Worm (Caenorhabditis elegans) whole organism, late embryonic: ENCODE results near the gene unc-16.
A peak's percentile ranks its signal among the peaks of the same experiment; 100 is the strongest.

Experiments
- C08G9.2 ChIP-seq: sonication (generic microtip); optimal IDR thresholded peaks from 2 replicates; lab custom pipeline; 2016; ENCODE audit warnings: mild to moderate bottlenecking, missing genetic modification characterization, moderate library complexity, missing compliant biosample characterization
- C38D4.7 ChIP-seq: fragments of 200-800 bp; sonication (Bioruptor generic); optimal IDR thresholded peaks from 2 replicates; lab custom pipeline; 2018; ENCODE audit warnings: mild to moderate bottlenecking, missing genetic modification characterization, moderate library complexity, missing compliant biosample characterization
- K09A11.1 ChIP-seq: sonication (generic microtip); optimal IDR thresholded peaks from 2 replicates; lab custom pipeline; 2017; ENCODE audit warnings: antibody characterized with exemption, mild to moderate bottlenecking, missing genetic modification characterization, missing compliant biosample characterization; ENCODE audit not compliant: insufficient read depth
- T23F11.4 ChIP-seq: fragments of 200-800 bp; sonication (Bioruptor generic); optimal IDR thresholded peaks from 2 replicates; lab custom pipeline; 2018; ENCODE audit warnings: mild to moderate bottlenecking, missing genetic modification characterization, missing compliant biosample characterization
- Y22D7AL.16 ChIP-seq: sonication (generic microtip); optimal IDR thresholded peaks from 2 replicates; lab custom pipeline; 2016; ENCODE audit warnings: missing genetic modification characterization, missing compliant biosample characterization
- ahr-1 ChIP-seq: sonication (generic microtip); optimal IDR thresholded peaks from 2 replicates; lab custom pipeline; 2016; ENCODE audit warnings: missing genetic modification characterization, missing compliant biosample characterization
- ceh-18 ChIP-seq: sonication (generic microtip); optimal IDR thresholded peaks from 2 replicates; lab custom pipeline; 2016; ENCODE audit warnings: missing genetic modification characterization, missing compliant biosample characterization
- ceh-19 ChIP-seq: fragments of 200-800 bp; sonication (Bioruptor generic); optimal IDR thresholded peaks from 2 replicates; lab custom pipeline; 2018; ENCODE audit warnings: mild to moderate bottlenecking, missing genetic modification characterization, missing compliant biosample characterization
- ceh-2 ChIP-seq: sonication (generic microtip); optimal IDR thresholded peaks from 2 replicates; lab custom pipeline; 2016; ENCODE audit warnings: missing genotype, missing genetic modification characterization, missing compliant biosample characterization
- ceh-24 ChIP-seq: sonication (generic microtip); optimal IDR thresholded peaks from 2 replicates; lab custom pipeline; 2016; ENCODE audit warnings: mild to moderate bottlenecking, missing genetic modification characterization, missing compliant biosample characterization
- ceh-30 ChIP-seq: fragments of 150-350 bp; optimal IDR thresholded peaks from 2 replicates; lab custom pipeline; 2014; ENCODE audit warnings: missing biosample characterization, missing genetic modification characterization
- ceh-31 ChIP-seq: sonication (generic microtip); optimal IDR thresholded peaks from 2 replicates; lab custom pipeline; 2016; ENCODE audit warnings: missing genetic modification characterization, missing compliant biosample characterization
- ceh-34 ChIP-seq: sonication (generic microtip); optimal IDR thresholded peaks from 2 replicates; lab custom pipeline; 2016; ENCODE audit warnings: mild to moderate bottlenecking, missing genetic modification characterization, missing compliant biosample characterization
- ceh-45 ChIP-seq: fragments of 200-800 bp; sonication (Bioruptor generic); IDR thresholded peaks from 2 replicates; pipeline ENCODE4 v1.3.6; 2022; ENCODE audit warnings: missing genetic modification reagents, missing genetic modification characterization, missing compliant biosample characterization
- dmd-4 ChIP-seq: sonication (generic microtip); optimal IDR thresholded peaks from 2 replicates; lab custom pipeline; 2016; ENCODE audit warnings: borderline replicate concordance, missing genetic modification characterization, missing compliant biosample characterization
- dve-1 ChIP-seq: sonication (generic microtip); optimal IDR thresholded peaks from 2 replicates; lab custom pipeline; 2017; ENCODE audit warnings: antibody characterized with exemption, mild to moderate bottlenecking, missing genetic modification characterization, missing compliant biosample characterization
- elt-4 ChIP-seq: sonication (generic microtip); optimal IDR thresholded peaks from 2 replicates; lab custom pipeline; 2016; ENCODE audit warnings: missing genetic modification characterization, missing compliant biosample characterization
- eyg-1 ChIP-seq: sonication (generic microtip); optimal IDR thresholded peaks from 2 replicates; lab custom pipeline; 2016; ENCODE audit warnings: missing genotype, missing genetic modification characterization, missing compliant biosample characterization
- fkh-6 ChIP-seq: sonication (generic microtip); optimal IDR thresholded peaks from 2 replicates; lab custom pipeline; 2016; ENCODE audit warnings: missing genetic modification characterization, missing compliant biosample characterization
- hlh-13 ChIP-seq: fragments of 200-800 bp; sonication (Bioruptor generic); optimal IDR thresholded peaks from 2 replicates; lab custom pipeline; 2018; ENCODE audit warnings: mild to moderate bottlenecking, missing genetic modification characterization, missing compliant biosample characterization
- hlh-6 ChIP-seq: sonication (generic microtip); optimal IDR thresholded peaks from 2 replicates; lab custom pipeline; 2016; ENCODE audit warnings: missing genotype, missing genetic modification characterization, missing compliant biosample characterization
- lim-6 ChIP-seq: sonication (generic microtip); optimal IDR thresholded peaks from 2 replicates; lab custom pipeline; 2016; ENCODE audit warnings: missing genetic modification characterization, missing compliant biosample characterization
- lin-11 ChIP-seq: fragments of 200-800 bp; sonication (Bioruptor generic); optimal IDR thresholded peaks from 2 replicates; lab custom pipeline; 2018; ENCODE audit warnings: mild to moderate bottlenecking, missing genetic modification characterization, missing compliant biosample characterization
- madf-2 ChIP-seq: sonication (generic microtip); optimal IDR thresholded peaks from 2 replicates; lab custom pipeline; 2017; ENCODE audit warnings: missing genetic modification characterization, missing compliant biosample characterization
- nfya-1 ChIP-seq: sonication (generic microtip); optimal IDR thresholded peaks from 2 replicates; lab custom pipeline; 2017; ENCODE audit warnings: missing genetic modification characterization, mild to moderate bottlenecking, missing compliant biosample characterization, antibody characterized with exemption, moderate library complexity
- nhr-11 ChIP-seq: fragments of 150-350 bp; optimal IDR thresholded peaks from 2 replicates; lab custom pipeline; 2014; ENCODE audit warnings: missing biosample characterization, missing genetic modification characterization
- nhr-232 ChIP-seq: sonication (generic microtip); optimal IDR thresholded peaks from 2 replicates; lab custom pipeline; 2016; ENCODE audit warnings: missing genetic modification characterization, missing compliant biosample characterization
- npax-4 ChIP-seq: sonication (generic microtip); optimal IDR thresholded peaks from 2 replicates; lab custom pipeline; 2016; ENCODE audit warnings: missing genetic modification characterization, missing compliant biosample characterization
- odd-2 ChIP-seq: sonication (generic microtip); optimal IDR thresholded peaks from 2 replicates; lab custom pipeline; 2017; ENCODE audit warnings: antibody characterized with exemption, mild to moderate bottlenecking, missing genetic modification characterization, missing compliant biosample characterization
- pat-9 ChIP-seq: fragments of 200-800 bp; sonication (Bioruptor generic); optimal IDR thresholded peaks from 2 replicates; lab custom pipeline; 2018; ENCODE audit warnings: mild to moderate bottlenecking, missing genetic modification characterization, moderate library complexity, missing compliant biosample characterization
- pax-1 ChIP-seq: fragments of 150-350 bp; optimal IDR thresholded peaks from 2 replicates; lab custom pipeline; 2014; ENCODE audit warnings: missing biosample characterization, missing genetic modification characterization
- pha-2 ChIP-seq: sonication (generic microtip); optimal IDR thresholded peaks from 2 replicates; lab custom pipeline; 2017; ENCODE audit warnings: mild to moderate bottlenecking, missing genetic modification characterization, missing compliant biosample characterization
- pqm-1 ChIP-seq: sonication (generic microtip); optimal IDR thresholded peaks from 2 replicates; lab custom pipeline; 2016; ENCODE audit warnings: missing genetic modification characterization, missing compliant biosample characterization
- pros-1 ChIP-seq: fragments of 150-350 bp; optimal IDR thresholded peaks from 2 replicates; lab custom pipeline; 2014; ENCODE audit warnings: missing biosample characterization, missing genetic modification reagents, missing genetic modification characterization
- tbx-2 ChIP-seq: sonication (generic microtip); optimal IDR thresholded peaks from 2 replicates; lab custom pipeline; 2016; ENCODE audit warnings: missing genetic modification characterization, missing compliant biosample characterization
- tbx-7 ChIP-seq: sonication (generic microtip); optimal IDR thresholded peaks from 2 replicates; lab custom pipeline; 2016; ENCODE audit warnings: missing genotype, missing genetic modification characterization, missing compliant biosample characterization
- unc-42 ChIP-seq: sonication (generic microtip); optimal IDR thresholded peaks from 2 replicates; lab custom pipeline; 2016; ENCODE audit warnings: missing genotype, missing genetic modification characterization, missing compliant biosample characterization
- unc-86 ChIP-seq: sonication (generic microtip); optimal IDR thresholded peaks from 2 replicates; lab custom pipeline; 2016; ENCODE audit warnings: missing genetic modification characterization, missing compliant biosample characterization

The unc-16 gene

ce11 chrIII:9509764-9510370, 36.2 kb upstream of the unc-16 start:
- no peak for TF ChIP-seq lim-6 (tag; lab: Kevin White, UChicago)
- TF ChIP-seq ceh-24 (tag; lab: Kevin White, UChicago), result no peak
- TF ChIP-seq ceh-19 (GFP tag; lab: Kevin White, UChicago), result no peak
- peak; percentile 11 for TF ChIP-seq ceh-34
- no peak for TF ChIP-seq pqm-1
- no peak for TF ChIP-seq pros-1 (tag; lab: Kevin White, UChicago)
- peak; percentile 81 for TF ChIP-seq unc-42 (tag; lab: Kevin White, UChicago)
- TF ChIP-seq dve-1, result no peak

- TF ChIP-seq lim-6 (tag; lab: Kevin White, UChicago) (no peak), ceh-2 (tag; lab: Kevin White, UChicago) (no peak), ceh-31 (tag; lab: Kevin White, UChicago) (no peak), nhr-232 (no peak), hlh-6 (tag; lab: Kevin White, UChicago) (no peak), C38D4.7 (GFP tag; lab: Kevin White, UChicago) (no peak)
These were observed 35.0 kb upstream of the unc-16 start, which contains the start of gene F55H2.5 for ce11 chrIII:9511055-9511520. Gene F55H2.5 (plus strand): TSS chrIII:9511470.

- no peak for TF ChIP-seq ceh-30
- no peak for TF ChIP-seq Y22D7AL.16
- no peak for TF ChIP-seq pha-2
- TF ChIP-seq pat-9, result no peak
- no peak for TF ChIP-seq unc-86
- TF ChIP-seq T23F11.4, result no peak
- no peak for TF ChIP-seq lim-6 (tag; lab: Kevin White, UChicago)
- TF ChIP-seq ceh-19 (GFP tag; lab: Kevin White, UChicago), result no peak
- TF ChIP-seq ceh-2 (tag; lab: Kevin White, UChicago), result no peak
- TF ChIP-seq C08G9.2, result no peak
- no peak for TF ChIP-seq tbx-7 (tag; lab: Kevin White, UChicago)
- no peak for TF ChIP-seq odd-2
- TF ChIP-seq madf-2, result no peak
- no peak for TF ChIP-seq nhr-11
- TF ChIP-seq ceh-18 (tag; lab: Kevin White, UChicago), result no peak
These were observed 34.4 kb upstream of the unc-16 start for ce11 chrIII:9511660-9512059.

- TF ChIP-seq nhr-11 (no peak), pat-9 (no peak), tbx-2 (no peak), hlh-13 (GFP tag; lab: Kevin White, UChicago) (no peak), ahr-1 (tag; lab: Kevin White, UChicago) (no peak), lin-11 (no peak), ceh-34 (no peak), ceh-24 (tag; lab: Kevin White, UChicago) (no peak), tbx-7 (tag; lab: Kevin White, UChicago) (no peak), pax-1 (tag; lab: Kevin White, UChicago) (no peak), nhr-232 (no peak), T23F11.4 (no peak), nfya-1 (no peak), ceh-18 (tag; lab: Kevin White, UChicago) (no peak), K09A11.1 (no peak), ceh-30 (no peak), fkh-6 (tag; lab: Kevin White, UChicago) (no peak), dmd-4 (no peak), elt-4 (tag; lab: Kevin White, UChicago) (no peak)
These were observed 33.1 kb upstream of the unc-16 start for ce11 chrIII:9513006-9513405.

ce11 chrIII:9513569-9513968, 32.5 kb upstream of the unc-16 start, which contains the start of gene F55H2.8:
Gene F55H2.8 (plus strand): TSS chrIII:9513869.
- TF ChIP-seq eyg-1 (tag; lab: Kevin White, UChicago) (no peak), pha-2 (no peak), ceh-19 (GFP tag; lab: Kevin White, UChicago) (no peak), npax-4 (tag; lab: Kevin White, UChicago) (no peak), ceh-45 (GFP tag; lab: Robert Waterston, UW) (no peak), hlh-6 (tag; lab: Kevin White, UChicago) (no peak), ahr-1 (tag; lab: Kevin White, UChicago) (no peak)
